Worm (Caenorhabditis elegans): ENCODE data around the gene lipl-1.
A peak's percentile ranks its signal among the peaks of the same experiment; 100 is the strongest.

The lipl-1 gene

ce11 chrV:12970575-12971160, 50.9 kb downstream of the lipl-1 start, which contains the start of gene pnn-1:
pnn-1 (plus strand) TSS chrV:12971110.
- TF ChIP-seq gmeb-1 (tag; optimal IDR thresholded peaks at IDR 0.05) (no peak), unc-55 (GFP tag; optimal IDR thresholded peaks at IDR 0.05) (peak; percentile 55), lsy-2 (tag; optimal IDR thresholded peaks at IDR 0.05) (peak; percentile 28 to 84), lin-13 (GFP tag; optimal IDR thresholded peaks at IDR 0.05) (peak; percentile 58), ceh-82 (tag; optimal IDR thresholded peaks at IDR 0.05) (no peak), crh-2 (tag; optimal IDR thresholded peaks at IDR 0.05) (peak; percentile 4), F13H6.1 (tag; optimal IDR thresholded peaks at IDR 0.05) (no peak), ZK546.5 (tag; optimal IDR thresholded peaks at IDR 0.05) (no peak), alr-1 (tag; optimal IDR thresholded peaks at IDR 0.05) (no peak), egl-27 (tag; optimal IDR thresholded peaks at IDR 0.05) (no peak), nhr-23 (tag; optimal IDR thresholded peaks at IDR 0.05) (no peak), fos-1 (tag; optimal IDR thresholded peaks at IDR 0.05) (no peak), snpc-4 (tag; optimal IDR thresholded peaks at IDR 0.05) (no peak), blmp-1 (tag; optimal IDR thresholded peaks at IDR 0.05; ENCODE audit: insufficient read depth) (no peak), unc-62 (GFP tag; optimal IDR thresholded peaks at IDR 0.05) (no peak), ztf-4 (tag; optimal IDR thresholded peaks at IDR 0.05) (no peak), skn-1 (tag; optimal IDR thresholded peaks at IDR 0.05) (no peak), mbf-1 (tag; optimal IDR thresholded peaks at IDR 0.05) (no peak), nhr-6 (tag; optimal IDR thresholded peaks at IDR 0.05) (no peak), Y55F3AM.14 (GFP tag; optimal IDR thresholded peaks at IDR 0.05) (no peak), zag-1 (tag; optimal IDR thresholded peaks at IDR 0.05) (no peak), aly-2 (tag; optimal IDR thresholded peaks at IDR 0.05) (no peak), nhr-12 (tag; optimal IDR thresholded peaks at IDR 0.05) (no peak), sma-9 (GFP tag; optimal IDR thresholded peaks at IDR 0.05) (peak; percentile 1), sma-9 (tag; optimal IDR thresholded peaks at IDR 0.05) (no peak), sem-4 (tag; optimal IDR thresholded peaks at IDR 0.05) (peak; percentile 26), ama-1 (optimal IDR thresholded peaks at IDR 0.05) (no peak), unc-39 (tag; optimal IDR thresholded peaks at IDR 0.05) (no peak), ztf-1 (GFP tag; conservative IDR thresholded peaks at IDR 0.05) (no peak), ztf-11 (tag; optimal IDR thresholded peaks at IDR 0.05) (no peak), nhr-77 (tag; optimal IDR thresholded peaks at IDR 0.05) (no peak), sma-3 (GFP tag; optimal IDR thresholded peaks at IDR 0.05) (no peak), nhr-10 (tag; optimal IDR thresholded peaks at IDR 0.05) (no peak), nhr-11 (tag; optimal IDR thresholded peaks at IDR 0.05) (no peak), lin-39 (tag; optimal IDR thresholded peaks at IDR 0.05) (no peak), C34F6.9 (tag; optimal IDR thresholded peaks at IDR 0.05) (peak; percentile 45), mab-5 (tag; optimal IDR thresholded peaks at IDR 0.05) (no peak), elt-1 (tag; optimal IDR thresholded peaks at IDR 0.05) (no peak), nhr-129 (tag; optimal IDR thresholded peaks at IDR 0.05) (peak; percentile 28), dmd-4 (tag; optimal IDR thresholded peaks at IDR 0.05) (no peak), lin-11 (tag; optimal IDR thresholded peaks at IDR 0.05) (no peak), nhr-21 (tag; optimal IDR thresholded peaks at IDR 0.05) (no peak), nhr-25 (tag; optimal IDR thresholded peaks at IDR 0.05) (peak; percentile 61), peb-1 (tag; optimal IDR thresholded peaks at IDR 0.05) (no peak), ceh-16 (tag; optimal IDR thresholded peaks at IDR 0.05) (no peak), elt-3 (tag; optimal IDR thresholded peaks at IDR 0.05) (no peak), mdl-1 (tag; optimal IDR thresholded peaks at IDR 0.05) (no peak), nhr-237 (tag; optimal IDR thresholded peaks at IDR 0.05) (no peak), R02D3.7 (tag; optimal IDR thresholded peaks at IDR 0.05) (no peak)
